Worm (Caenorhabditis elegans) whole organism, L3 larva: ENCODE results near the gene T05B4.8.

Experiments
- ZK546.5 ChIP-seq: sonication (generic microtip); optimal IDR thresholded peaks from 2 replicates; lab custom pipeline; 2017; ENCODE audit warnings: missing biosample characterization, missing genetic modification characterization
- aly-2 ChIP-seq: fragments of 150-350 bp; optimal IDR thresholded peaks from 2 replicates; lab custom pipeline; 2014; ENCODE audit warnings: missing biosample characterization, missing genetic modification characterization
- ama-1 ChIP-seq: fragments of 150-350 bp; optimal IDR thresholded peaks from 2 replicates; lab custom pipeline; 2018
- ceh-9 ChIP-seq: sonication (generic microtip); optimal IDR thresholded peaks from 2 replicates; lab custom pipeline; 2018; ENCODE audit warnings: missing biosample characterization, missing genetic modification characterization
- daf-12 ChIP-seq: fragments of 150-350 bp; optimal IDR thresholded peaks from 2 replicates; lab custom pipeline; 2014; ENCODE audit warnings: missing biosample characterization, missing genetic modification reagents, missing genetic modification characterization
- egl-27 ChIP-seq: sonication (generic microtip); optimal IDR thresholded peaks from 4 replicates; lab custom pipeline; 2017; ENCODE audit warnings: missing biosample characterization, missing genetic modification reagents, missing genetic modification characterization
- egl-5 ChIP-seq: fragments of 150-350 bp; optimal IDR thresholded peaks from 2 replicates; lab custom pipeline; 2017; ENCODE audit warnings: missing biosample characterization, missing genetic modification reagents, missing genetic modification characterization, inconsistent platforms
- elt-1 ChIP-seq: fragments of 150-350 bp; optimal IDR thresholded peaks from 2 replicates; lab custom pipeline; 2014; ENCODE audit warnings: missing biosample characterization, missing genetic modification characterization
- elt-2 ChIP-seq: sonication (generic microtip); optimal IDR thresholded peaks from 2 replicates; lab custom pipeline; 2016; ENCODE audit warnings: missing genetic modification reagents, mild to moderate bottlenecking, missing genetic modification characterization, missing compliant biosample characterization
- elt-3 ChIP-seq, 3 experiments: fragments of 150-350 bp in 1 of 3; sonication (generic microtip) in 2 of 3; optimal IDR thresholded peaks; 2 replicates in 2 of 3; 4 replicates in 1 of 3; lab custom pipeline; 2014 to 2017; ENCODE audit warnings: missing biosample characterization in 3 of 3, missing genetic modification characterization in 3 of 3
- eor-1 ChIP-seq, 2 experiments: fragments of 150-350 bp; optimal IDR thresholded peaks; 2 replicates each; lab custom pipeline; 2014 to 2018; ENCODE audit warnings: missing biosample characterization in 2 of 2, missing genetic modification characterization in 2 of 2
- fkh-10 ChIP-seq: sonication (generic microtip); optimal IDR thresholded peaks from 2 replicates; lab custom pipeline; 2017; ENCODE audit warnings: missing biosample characterization, missing genetic modification reagents, missing genetic modification characterization
- fkh-2 ChIP-seq: fragments of 150-350 bp; optimal IDR thresholded peaks from 2 replicates; lab custom pipeline; 2014; ENCODE audit warnings: missing biosample characterization, missing genetic modification reagents, missing genetic modification characterization
- jun-1 ChIP-seq: fragments of 150-350 bp; optimal IDR thresholded peaks from 2 replicates; lab custom pipeline; 2014; ENCODE audit warnings: missing biosample characterization, missing genetic modification reagents, missing genetic modification characterization
- lin-15B ChIP-seq: fragments of 150-350 bp; optimal IDR thresholded peaks from 2 replicates; lab custom pipeline; 2014; ENCODE audit warnings: missing biosample characterization, missing genetic modification characterization
- lin-39 ChIP-seq: fragments of 150-350 bp; optimal IDR thresholded peaks from 2 replicates; lab custom pipeline; 2018; ENCODE audit warnings: missing biosample characterization, missing genetic modification reagents, missing genetic modification characterization
- lsy-12 ChIP-seq: sonication (generic microtip); optimal IDR thresholded peaks from 2 replicates; lab custom pipeline; 2016; ENCODE audit warnings: mild to moderate bottlenecking, missing genetic modification characterization, missing compliant biosample characterization
- mdl-1 ChIP-seq: fragments of 150-350 bp; optimal IDR thresholded peaks from 2 replicates; lab custom pipeline; 2014; ENCODE audit warnings: missing biosample characterization, missing genetic modification characterization
- mml-1 ChIP-seq: fragments of 150-350 bp; sonication (generic microtip); optimal IDR thresholded peaks from 3 replicates; lab custom pipeline; 2014; ENCODE audit warnings: missing biosample characterization, missing genetic modification characterization
- nfya-1 ChIP-seq: sonication (generic microtip); optimal IDR thresholded peaks from 2 replicates; lab custom pipeline; 2017; ENCODE audit warnings: missing genetic modification characterization, mild to moderate bottlenecking, missing compliant biosample characterization, antibody characterized with exemption, moderate library complexity; ENCODE audit not compliant: insufficient read depth
- nhr-12 ChIP-seq: fragments of 150-350 bp; optimal IDR thresholded peaks from 2 replicates; lab custom pipeline; 2014; ENCODE audit warnings: missing biosample characterization, missing genetic modification characterization
- nhr-23 ChIP-seq: fragments of 150-350 bp; optimal IDR thresholded peaks from 2 replicates; lab custom pipeline; 2014; ENCODE audit warnings: missing biosample characterization, missing genetic modification reagents, missing genetic modification characterization
- nhr-237 ChIP-seq: fragments of 150-350 bp; optimal IDR thresholded peaks from 2 replicates; lab custom pipeline; 2014; ENCODE audit warnings: missing biosample characterization, missing genetic modification characterization
- nhr-28 ChIP-seq: fragments of 150-350 bp; optimal IDR thresholded peaks from 2 replicates; lab custom pipeline; 2014; ENCODE audit warnings: missing biosample characterization, missing genetic modification characterization
- nhr-43 ChIP-seq: sonication (generic microtip); optimal IDR thresholded peaks from 2 replicates; lab custom pipeline; 2016; ENCODE audit warnings: mild to moderate bottlenecking, missing genetic modification characterization, missing compliant biosample characterization; ENCODE audit not compliant: poor library complexity, severe bottlenecking
- nhr-67 ChIP-seq: fragments of 150-350 bp; optimal IDR thresholded peaks from 2 replicates; lab custom pipeline; 2014; ENCODE audit warnings: missing biosample characterization, missing genetic modification characterization
- pqm-1 ChIP-seq: fragments of 150-350 bp; optimal IDR thresholded peaks from 2 replicates; lab custom pipeline; 2017; ENCODE audit warnings: missing biosample characterization, missing genetic modification characterization, inconsistent platforms
- skn-1 ChIP-seq: fragments of 150-350 bp; optimal IDR thresholded peaks from 2 replicates; lab custom pipeline; 2014; ENCODE audit warnings: missing biosample characterization, missing genetic modification characterization
- tbx-2 ChIP-seq: sonication (generic microtip); optimal IDR thresholded peaks from 2 replicates; lab custom pipeline; 2016; ENCODE audit warnings: mild to moderate bottlenecking, missing genetic modification characterization, missing compliant biosample characterization
- unc-39 ChIP-seq: sonication (generic microtip); optimal IDR thresholded peaks from 4 replicates; lab custom pipeline; 2017; ENCODE audit warnings: missing biosample characterization, missing genetic modification characterization
- unc-62 ChIP-seq: fragments of 150-350 bp; sonication (generic microtip); optimal IDR thresholded peaks from 4 replicates; lab custom pipeline; 2014; ENCODE audit warnings: missing biosample characterization, missing genetic modification reagents, missing genetic modification characterization
- zag-1 ChIP-seq: fragments of 150-350 bp; optimal IDR thresholded peaks from 2 replicates; lab custom pipeline; 2014; ENCODE audit warnings: missing biosample characterization, missing genetic modification characterization
- ztf-11 ChIP-seq: fragments of 150-350 bp; optimal IDR thresholded peaks from 2 replicates; lab custom pipeline; 2014; ENCODE audit warnings: missing biosample characterization, missing genetic modification characterization

Gene T05B4.8

ce11 chrV:4131471-4131939 is 15.5 kb upstream of the T05B4.8 start, which contains the start of gene nhr-57 (continued):
- TF ChIP-seq elt-3 (tag; optimal IDR thresholded peaks at IDR 0.05; lab: Kevin White, UChicago), result peak in 1 of 3 experiments; percentile 42
- peak; percentile 67 for TF ChIP-seq nhr-23 (tag; lab: Kevin White, UChicago)

ce11 chrV:4129604-4130003 is 13.6 kb upstream of the T05B4.8 start, which contains the start of gene phat-4:
Gene phat-4 (plus strand): TSS chrV:4129904.
- TF ChIP-seq ztf-11 (tag; lab: Kevin White, UChicago), result no peak
- no peak for TF ChIP-seq unc-62 (GFP tag; lab: Kevin White, UChicago)
- no peak for TF ChIP-seq ama-1 (lab: Kevin White, UChicago)
- TF ChIP-seq nhr-237, result no peak
- no peak for TF ChIP-seq pqm-1 (tag; lab: Kevin White, UChicago)
- no peak for TF ChIP-seq fkh-2 (tag; lab: Kevin White, UChicago)
- TF ChIP-seq egl-5 (tag; lab: Kevin White, UChicago), result no peak
- TF ChIP-seq unc-39 (tag; lab: Kevin White, UChicago), result no peak
- TF ChIP-seq elt-1 (tag; lab: Kevin White, UChicago), result no peak
- TF ChIP-seq nhr-12, result no peak

ce11 chrV:4127435-4127834 is 11.5 kb upstream of the T05B4.8 start, which contains the start of gene T05B4.13:
Gene T05B4.13 (minus strand): TSS chrV:4127535.
- TF ChIP-seq lsy-12 (tag; lab: Kevin White, UChicago) (no peak), lin-15B (tag; lab: Kevin White, UChicago) (no peak), tbx-2 (tag; lab: Kevin White, UChicago) (no peak), ZK546.5 (tag; lab: Kevin White, UChicago) (no peak), lin-39 (tag; lab: Kevin White, UChicago) (no peak), egl-5 (tag; lab: Kevin White, UChicago) (no peak), ceh-9 (tag; lab: Kevin White, UChicago) (no peak), unc-39 (tag; lab: Kevin White, UChicago) (no peak), pqm-1 (tag; lab: Kevin White, UChicago) (no peak), nhr-67 (tag; lab: Kevin White, UChicago) (no peak), ztf-11 (tag; lab: Kevin White, UChicago) (no peak), elt-3 (tag; optimal IDR thresholded peaks at IDR 0.05; lab: Kevin White, UChicago) (no peak), fkh-2 (tag; lab: Kevin White, UChicago) (no peak), elt-2 (tag; lab: Kevin White, UChicago) (no peak), mml-1 (tag; lab: Kevin White, UChicago) (no peak), fkh-10 (GFP tag; lab: Kevin White, UChicago) (no peak), nhr-23 (tag; lab: Kevin White, UChicago) (no peak)

ce11 chrV:4125552-4126084 is 9.6 kb upstream of the T05B4.8 start, which contains the start of gene T05B4.12:
Gene T05B4.12 (minus strand): TSS chrV:4126034.
- no peak for TF ChIP-seq mml-1 (tag; lab: Kevin White, UChicago)
- TF ChIP-seq nfya-1, result no peak
- no peak for TF ChIP-seq lin-39 (tag; lab: Kevin White, UChicago)

- TF ChIP-seq nfya-1 (no peak), ama-1 (lab: Kevin White, UChicago) (no peak), ztf-11 (tag; lab: Kevin White, UChicago) (no peak), elt-2 (tag; lab: Kevin White, UChicago) (no peak), lsy-12 (tag; lab: Kevin White, UChicago) (no peak), nhr-12 (no peak), eor-1 (tag; optimal IDR thresholded peaks at IDR 0.05; lab: Kevin White, UChicago) (no peak), aly-2 (no peak), egl-27 (no peak)
Observed at ce11 chrV:4122415-4122814, 6.4 kb upstream of the T05B4.8 start, which contains the start of gene phat-5. Gene phat-5 (minus strand): TSS chrV:4122515.

ce11 chrV:4120629-4121028 is 4.7 kb upstream of the T05B4.8 start, which contains the start of gene T05B4.10:
Gene T05B4.10 (minus strand): TSS chrV:4120729.
- TF ChIP-seq nfya-1 (no peak), egl-5 (tag; lab: Kevin White, UChicago) (no peak), tbx-2 (tag; lab: Kevin White, UChicago) (no peak), nhr-28 (tag; lab: Kevin White, UChicago) (no peak), unc-62 (GFP tag; lab: Kevin White, UChicago) (no peak), eor-1 (tag; optimal IDR thresholded peaks at IDR 0.05; lab: Kevin White, UChicago) (no peak), ama-1 (lab: Kevin White, UChicago) (no peak), nhr-43 (tag; lab: Kevin White, UChicago) (no peak), lin-39 (tag; lab: Kevin White, UChicago) (no peak), daf-12 (tag; lab: Kevin White, UChicago) (no peak), jun-1 (tag; lab: Kevin White, UChicago) (no peak), lin-15B (tag; lab: Kevin White, UChicago) (no peak), zag-1 (tag; lab: Kevin White, UChicago) (no peak), mdl-1 (tag; lab: Kevin White, UChicago) (no peak), pqm-1 (tag; lab: Kevin White, UChicago) (no peak), nhr-67 (tag; lab: Kevin White, UChicago) (no peak), skn-1 (no peak), lsy-12 (tag; lab: Kevin White, UChicago) (no peak)
